Worm (Caenorhabditis elegans) whole organism, midembryonic: Measurements from ENCODE around the gene bra-2.
"Not testable (repeated sequence)": the region's sequence is repeated elsewhere in the genome, so short reads cannot be mapped to it uniquely, and the experiment has no call there.

Experiments used
- T22C8.4 ChIP-seq: fragments of 200-800 bp; sonication (Bioruptor generic); IDR thresholded peaks from 2 replicates; pipeline ENCODE4 v1.3.6; 2022; ENCODE audit warnings: missing genetic modification characterization, missing compliant biosample characterization
- cog-1 ChIP-seq: sonication (generic microtip); optimal IDR thresholded peaks from 2 replicates; lab custom pipeline; 2016; ENCODE audit warnings: missing genetic modification characterization, missing compliant biosample characterization
- flt-1 ChIP-seq: fragments of 200-800 bp; sonication (Bioruptor generic); IDR thresholded peaks from 2 replicates; pipeline ENCODE4 v1.3.6; 2022; ENCODE audit warnings: missing genetic modification characterization, missing compliant biosample characterization
- klf-2 ChIP-seq: fragments of 200-800 bp; sonication (Bioruptor generic); conservative IDR thresholded peaks from 2 replicates; pipeline ENCODE4 v1.3.6; 2022; ENCODE audit warnings: missing genetic modification reagents, missing genetic modification characterization, missing compliant biosample characterization
- med-1 ChIP-seq: sonication (generic microtip); optimal IDR thresholded peaks from 2 replicates; lab custom pipeline; 2017; ENCODE audit warnings: missing genetic modification characterization, mild to moderate bottlenecking, missing compliant biosample characterization, antibody characterized with exemption, missing genetic modification reagents; ENCODE audit not compliant: insufficient read depth
- ref-1 ChIP-seq: fragments of 200-800 bp; sonication (Bioruptor generic); conservative IDR thresholded peaks from 2 replicates; pipeline ENCODE4 v1.3.6; 2022; ENCODE audit warnings: missing genetic modification reagents, missing genetic modification characterization, missing compliant biosample characterization
- ztf-23 ChIP-seq: fragments of 200-800 bp; sonication (Bioruptor generic); IDR thresholded peaks from 2 replicates; pipeline ENCODE4 v1.3.6; 2022; ENCODE audit warnings: missing genetic modification reagents, missing genetic modification characterization, missing compliant biosample characterization
- ztf-29 ChIP-seq: fragments of 200-800 bp; sonication (Bioruptor generic); IDR thresholded peaks from 2 replicates; pipeline ENCODE4 v1.3.6; 2022; ENCODE audit warnings: missing genetic modification reagents, missing genetic modification characterization, missing compliant biosample characterization

DNA sequence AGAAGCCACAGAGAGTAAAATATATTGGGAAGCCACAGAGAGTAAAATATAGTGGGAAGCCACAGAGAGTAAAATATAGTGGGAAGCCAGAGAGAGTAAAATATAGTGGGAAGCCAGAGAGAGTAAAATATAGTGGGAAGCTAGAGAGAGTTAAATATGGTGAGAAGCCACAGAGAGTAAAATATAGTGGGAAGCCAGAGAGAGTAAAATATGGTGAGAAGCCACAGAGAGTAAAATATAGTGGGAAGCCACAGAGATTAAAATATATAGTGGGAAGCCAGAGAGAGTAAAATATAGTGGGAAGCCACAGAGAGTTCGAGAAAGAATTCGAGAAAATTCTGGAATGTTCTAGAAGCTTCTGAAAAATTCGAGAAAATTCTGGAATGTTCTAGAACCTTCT, 20.3 kb downstream of the bra-2 start:
- TF ChIP-seq klf-2 (GFP tag; lab: Robert Waterston, UW); T22C8.4 (GFP tag; lab: Robert Waterston, UW); ztf-29 (GFP tag; lab: Robert Waterston, UW); med-1 (GFP tag; lab: Kevin White, UChicago); ztf-23 (GFP tag; lab: Robert Waterston, UW); ref-1 (GFP tag; lab: Robert Waterston, UW); flt-1: not testable (repeated sequence)
- TF ChIP-seq cog-1 (tag; lab: Kevin White, UChicago), result peak; percentile 33
